Fruit fly (Drosophila melanogaster): Measurements from ENCODE around the gene CG3330.

Gene CG3330

DNA sequence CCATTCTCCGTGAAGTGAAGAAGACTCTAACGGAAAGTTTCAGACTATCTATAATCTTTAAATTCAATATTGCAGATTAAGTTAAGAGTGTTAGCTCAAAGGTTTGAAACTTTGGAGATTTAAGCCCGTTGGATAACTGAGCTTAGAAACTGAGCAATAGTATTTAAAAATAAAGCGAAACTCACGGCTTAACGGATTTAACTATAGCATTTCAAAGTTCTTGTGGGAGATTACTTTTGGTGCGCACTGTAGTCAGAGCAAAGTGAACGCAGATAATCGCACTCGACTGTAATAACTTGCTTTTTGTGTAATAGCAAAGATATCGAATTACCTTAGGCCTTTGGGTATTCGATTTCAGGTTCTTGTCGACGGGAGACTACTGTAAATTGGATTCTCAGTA lies 48.4 kb downstream of the CG3330 start, which contains the start of gene mrt (continued):
- TF ChIP-seq cas (GFP tag; IDR thresholded peaks at IDR 0.05) (no peak), exex (tag; optimal IDR thresholded peaks at IDR 0.05) (no peak), dpn (GFP tag; optimal IDR thresholded peaks at IDR 0.05) (peak; percentile 48 to 49), D (optimal IDR thresholded peaks at IDR 0.05) (no peak), D (GFP tag; optimal IDR thresholded peaks at IDR 0.05) (peak; percentile 17), Hr51 (GFP tag; optimal IDR thresholded peaks at IDR 0.05) (peak; percentile 14 to 67), tx (GFP tag; optimal IDR thresholded peaks at IDR 0.05) (peak; percentile 50), ab (GFP tag; optimal IDR thresholded peaks at IDR 0.05) (peak; percentile 33), pros (GFP tag; optimal IDR thresholded peaks at IDR 0.05) (no peak), slbo (GFP tag; IDR thresholded peaks at IDR 0.05) (peak; percentile 77), CG8290 (GFP tag; optimal IDR thresholded peaks at IDR 0.05) (peak; percentile 21), CG8290 (tag; optimal IDR thresholded peaks at IDR 0.05) (peak in 1 of 2 experiments; percentile 55), HmgZ (tag; optimal IDR thresholded peaks at IDR 0.05) (peak; percentile 35), tll (GFP tag; optimal IDR thresholded peaks at IDR 0.05) (no peak), CG2712 (tag; optimal IDR thresholded peaks at IDR 0.05) (peak; percentile 53), Atf6 (GFP tag; IDR thresholded peaks at IDR 0.05) (peak; percentile 66), CG12219 (GFP tag; optimal IDR thresholded peaks at IDR 0.05) (no peak), CG7963 (GFP tag; IDR thresholded peaks at IDR 0.05; ENCODE audit: partially characterized antibody) (no peak), CG9437 (GFP tag; optimal IDR thresholded peaks at IDR 0.05) (peak; percentile 16), tin (GFP tag; optimal IDR thresholded peaks at IDR 0.05) (peak; percentile 39), Antp (GFP tag; optimal IDR thresholded peaks at IDR 0.05) (peak; percentile 69), danr (GFP tag; IDR thresholded peaks at IDR 0.05) (no peak), CG4282 (GFP tag; optimal IDR thresholded peaks at IDR 0.05) (peak; percentile 24), Xbp1 (GFP tag; optimal IDR thresholded peaks at IDR 0.05) (peak; percentile 45), CG16815 (GFP tag; optimal IDR thresholded peaks at IDR 0.05) (peak; percentile 52), ftz-f1 (GFP tag; optimal IDR thresholded peaks at IDR 0.05) (no peak), Nf-YA (GFP tag; IDR thresholded peaks at IDR 0.05) (no peak)

DNA sequence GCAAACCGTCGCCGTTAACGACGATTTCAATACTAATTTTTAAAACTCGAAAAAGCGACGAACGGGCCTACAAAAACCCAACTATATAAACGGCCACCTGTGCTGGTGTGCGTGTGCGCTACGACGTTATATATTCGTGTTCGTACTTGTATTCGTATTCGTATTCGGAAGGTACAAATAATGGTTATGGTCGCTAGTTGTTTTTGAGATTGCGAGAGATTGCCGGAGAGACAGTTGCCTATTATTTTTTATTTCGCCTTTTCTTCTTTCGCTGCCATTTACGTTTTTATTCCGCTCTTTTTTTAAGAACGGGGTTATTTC lies 48.9 kb downstream of the CG3330 start:
- TF ChIP-seq CG14860 (GFP tag; IDR thresholded peaks at IDR 0.05; ENCODE audit: partially characterized antibody), result no peak
- TF ChIP-seq ci (GFP tag; IDR thresholded peaks at IDR 0.05), result no peak
- TF ChIP-seq MBD-R2 (GFP tag; IDR thresholded peaks at IDR 0.05), result no peak
- no peak for TF ChIP-seq peb (GFP tag; IDR thresholded peaks at IDR 0.05)
- peak; percentile 39 for TF ChIP-seq CG8290 (GFP tag; optimal IDR thresholded peaks at IDR 0.05)
- peak in 1 of 2 experiments; percentile 21 for TF ChIP-seq CG8290 (tag; optimal IDR thresholded peaks at IDR 0.05)
- no peak for TF ChIP-seq emc (GFP tag; optimal IDR thresholded peaks at IDR 0.05)
- TF ChIP-seq exex (tag; optimal IDR thresholded peaks at IDR 0.05), result peak; percentile 7
- no peak for TF ChIP-seq Mad (GFP tag; optimal IDR thresholded peaks at IDR 0.05)
- TF ChIP-seq E2f2 (GFP tag; IDR thresholded peaks at IDR 0.05), result no peak
- TF ChIP-seq gcm (GFP tag; optimal IDR thresholded peaks at IDR 0.05), result no peak
- no peak for TF ChIP-seq CG16815 (GFP tag; optimal IDR thresholded peaks at IDR 0.05)
- no peak for TF ChIP-seq CG10979 (tag; optimal IDR thresholded peaks at IDR 0.05)
- TF ChIP-seq Hr39 (optimal IDR thresholded peaks at IDR 0.05), result no peak
- no peak for TF ChIP-seq CG11560 (tag; IDR thresholded peaks at IDR 0.05)
- no peak for TF ChIP-seq CG4282 (GFP tag; optimal IDR thresholded peaks at IDR 0.05)
- no peak for TF ChIP-seq CG15514 (GFP tag; optimal IDR thresholded peaks at IDR 0.05)
- no peak for TF ChIP-seq CG2116 (GFP tag; optimal IDR thresholded peaks at IDR 0.05)
- TF ChIP-seq dimm (GFP tag; IDR thresholded peaks at IDR 0.05), result no peak
- no peak for TF ChIP-seq CG16813 (GFP tag; IDR thresholded peaks at IDR 0.05; ENCODE audit: partially characterized antibody)
- no peak for TF ChIP-seq CG11696 (GFP tag; IDR thresholded peaks at IDR 0.05)
- no peak for TF ChIP-seq luna (GFP tag; optimal IDR thresholded peaks at IDR 0.05)
- no peak for TF ChIP-seq Max (GFP tag; optimal IDR thresholded peaks at IDR 0.05)
- TF ChIP-seq pum (GFP tag; optimal IDR thresholded peaks at IDR 0.05), result no peak
- no peak for TF ChIP-seq CTCF (GFP tag; optimal IDR thresholded peaks at IDR 0.05)
- no peak for TF ChIP-seq Atf-2 (GFP tag; optimal IDR thresholded peaks at IDR 0.05)
- TF ChIP-seq Poxn (GFP tag; IDR thresholded peaks at IDR 0.05), result no peak
- TF ChIP-seq Nf-YA (GFP tag; IDR thresholded peaks at IDR 0.05), result no peak
- TF ChIP-seq CG31224 (GFP tag; IDR thresholded peaks at IDR 0.05), result no peak
- no peak for TF ChIP-seq HHEX (GFP tag; optimal IDR thresholded peaks at IDR 0.05)
- TF ChIP-seq CG12104 (GFP tag; optimal IDR thresholded peaks at IDR 0.05), result no peak
- TF ChIP-seq ttk (GFP tag; IDR thresholded peaks at IDR 0.05), result no peak

Data from whole organism, embryonic.